2 fruit fly cellular contexts compared by ENCODE assay signal in the genomic region with DNA sequence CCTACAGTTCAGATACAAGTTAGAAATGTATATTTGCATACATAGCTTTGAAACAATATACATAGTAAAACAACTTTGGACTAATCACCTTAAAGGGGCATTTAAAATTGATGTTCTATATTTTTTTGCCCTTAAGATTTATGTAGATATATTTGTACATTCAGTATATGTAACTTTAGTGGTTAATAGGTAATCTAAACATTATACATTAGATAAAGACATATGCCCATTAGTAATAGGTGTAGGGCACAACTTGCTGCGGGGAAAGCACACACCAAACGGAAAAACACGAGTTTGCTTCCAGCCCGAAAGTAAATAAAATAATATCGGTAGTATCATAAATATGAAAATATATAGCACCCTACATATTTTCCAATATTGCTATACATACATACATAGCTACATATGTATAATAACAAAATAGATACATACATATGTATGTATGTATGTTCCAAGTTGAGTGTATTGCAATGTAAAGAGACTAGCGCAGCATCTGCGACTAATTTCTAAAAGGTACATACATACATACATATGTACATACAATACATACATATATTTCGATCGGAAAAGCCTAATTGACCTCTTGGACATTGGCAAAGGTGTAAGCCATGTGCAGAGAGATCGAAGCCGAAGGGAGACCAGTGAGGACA.
TF ChIP-seq lines count a peak whose summit lies in the region.

CG43736 (plus strand) TSS at position 600 of the 650 bp plus-strand sequence.

TF ChIP-seq in whole organism, embryonic, 481 proteins besides CTCF, POLR2A, EP300 and RAD21 (continued from another document and continues in another):
- TF ChIP-seq CG2116 (GFP tag; optimal IDR thresholded peaks at IDR 0.05; lab: Kevin White, UChicago) (peak; percentile 69), nmo (GFP tag; optimal IDR thresholded peaks at IDR 0.05; lab: Kevin White, UChicago) (peak; percentile 98), Nf-YC (tag; optimal IDR thresholded peaks at IDR 0.05; lab: Kevin White, UChicago) (peak; percentile 90), CG7987 (GFP tag; optimal IDR thresholded peaks at IDR 0.05; lab: Kevin White, UChicago) (peak; percentile 85), CG8089 (GFP tag; optimal IDR thresholded peaks at IDR 0.05; lab: Kevin White, UChicago) (peak; percentile 90), tio (GFP tag; optimal IDR thresholded peaks at IDR 0.05; lab: Kevin White, UChicago) (peak; percentile 93), CG9932 (GFP tag; IDR thresholded peaks at IDR 0.05; lab: Robert Waterston, UW) (peak; percentile 83), CG1792 (GFP tag; optimal IDR thresholded peaks at IDR 0.05; lab: Kevin White, UChicago) (peak; percentile 86), Gug (GFP tag; IDR thresholded peaks at IDR 0.05; lab: Robert Waterston, UW) (peak; percentile 86), Abd-B (GFP tag; optimal IDR thresholded peaks at IDR 0.05; lab: Kevin White, UChicago) (peak; percentile 96), CG12942 (GFP tag; optimal IDR thresholded peaks at IDR 0.05; lab: Kevin White, UChicago) (peak; percentile 91), ham (GFP tag; IDR thresholded peaks at IDR 0.05; lab: Robert Waterston, UW) (peak; percentile 53; the same call in 1 of the 2 replicates), Doc2 (GFP tag; IDR thresholded peaks at IDR 0.05; lab: Robert Waterston, UW) (0 out of 2 replicates have a peak, but pooled peaks have one; percentile 39), CG1024 (GFP tag; IDR thresholded peaks at IDR 0.05; lab: Robert Waterston, UW) (peak; percentile 65), sima (GFP tag; optimal IDR thresholded peaks at IDR 0.05; lab: Kevin White, UChicago) (peak; percentile 45), HHEX (GFP tag; optimal IDR thresholded peaks at IDR 0.05; lab: Kevin White, UChicago) (peak; percentile 96), stwl (tag; optimal IDR thresholded peaks at IDR 0.05; lab: Kevin White, UChicago) (peak; percentile 26), B-H2 (GFP tag; optimal IDR thresholded peaks at IDR 0.05; lab: Kevin White, UChicago) (peak; percentile 92), NFAT (GFP tag; IDR thresholded peaks at IDR 0.05; lab: Robert Waterston, UW) (peak; percentile 68; the same call in 1 of the 2 replicates), CG17829 (tag; optimal IDR thresholded peaks at IDR 0.05; lab: Kevin White, UChicago) (peak; percentile 97), CG6175 (GFP tag; IDR thresholded peaks at IDR 0.05; lab: Robert Waterston, UW) (peak; percentile 77; the same call in 2 of the 3 replicates), sqz (GFP tag; optimal IDR thresholded peaks at IDR 0.05; lab: Kevin White, UChicago) (peak; percentile 59), Lhr (GFP tag; optimal IDR thresholded peaks at IDR 0.05; lab: Kevin White, UChicago) (peak; percentile 84), Mrtf (GFP tag; IDR thresholded peaks at IDR 0.05; lab: Robert Waterston, UW) (peak; percentile 87), otp (GFP tag; IDR thresholded peaks at IDR 0.05; lab: Robert Waterston, UW) (peak; percentile 82), nerfin-1 (tag; optimal IDR thresholded peaks at IDR 0.05; lab: Kevin White, UChicago) (peak; percentile 96), Hr3 (GFP tag; optimal IDR thresholded peaks at IDR 0.05; lab: Kevin White, UChicago) (peak; percentile 94), CG7786 (GFP tag; optimal IDR thresholded peaks at IDR 0.05; lab: Kevin White, UChicago) (peak; percentile 93), CG32772 (GFP tag; IDR thresholded peaks at IDR 0.05; lab: Robert Waterston, UW) (peak; percentile 80), Dref (GFP tag; IDR thresholded peaks at IDR 0.05; lab: Robert Waterston, UW) (no peak), CG11247 (GFP tag; IDR thresholded peaks at IDR 0.05; lab: Robert Waterston, UW) (peak; percentile 77), CG15696 (tag; optimal IDR thresholded peaks at IDR 0.05; lab: Kevin White, UChicago) (peak; percentile 92), slp2 (GFP tag; optimal IDR thresholded peaks at IDR 0.05; lab: Kevin White, UChicago) (peak; percentile 92), D19B (GFP tag; optimal IDR thresholded peaks at IDR 0.05; lab: Kevin White, UChicago) (peak; percentile 92), CG7745 (tag; optimal IDR thresholded peaks at IDR 0.05; lab: Kevin White, UChicago) (no peak), CG18011 (GFP tag; optimal IDR thresholded peaks at IDR 0.05; lab: Kevin White, UChicago) (peak; percentile 70), gt (GFP tag; IDR thresholded peaks at IDR 0.05; lab: Robert Waterston, UW) (peak; percentile 74), CG6791 (GFP tag; IDR thresholded peaks at IDR 0.05; lab: Robert Waterston, UW; ENCODE audit: partially characterized antibody) (no peak), CG12659 (GFP tag; optimal IDR thresholded peaks at IDR 0.05; lab: Kevin White, UChicago) (peak; percentile 97), sd (tag; optimal IDR thresholded peaks at IDR 0.05; lab: Kevin White, UChicago) (peak; percentile 60), CG4282 (GFP tag; optimal IDR thresholded peaks at IDR 0.05; lab: Kevin White, UChicago) (peak; percentile 53), Side (GFP tag; optimal IDR thresholded peaks at IDR 0.05; lab: Kevin White, UChicago) (peak; percentile 91), p53 (GFP tag; optimal IDR thresholded peaks at IDR 0.05; lab: Kevin White, UChicago) (peak; percentile 59), Doc3 (GFP tag; IDR thresholded peaks at IDR 0.05; lab: Robert Waterston, UW; ENCODE audit: partially characterized antibody) (no peak), CG31388 (GFP tag; optimal IDR thresholded peaks at IDR 0.05; lab: Kevin White, UChicago) (peak; percentile 85), ems (GFP tag; optimal IDR thresholded peaks at IDR 0.05; lab: Kevin White, UChicago) (peak; percentile 93), Antp (GFP tag; optimal IDR thresholded peaks at IDR 0.05; lab: Kevin White, UChicago) (peak; percentile 88), hbn (GFP tag; IDR thresholded peaks at IDR 0.05; lab: Robert Waterston, UW; ENCODE audit: partially characterized antibody) (no peak), sens-2 (GFP tag; IDR thresholded peaks at IDR 0.05; lab: Robert Waterston, UW) (peak; percentile 59; the same call in 1 of the 2 replicates), CG30403 (GFP tag; optimal IDR thresholded peaks at IDR 0.05; lab: Kevin White, UChicago) (peak; percentile 97), CG11723 (GFP tag; optimal IDR thresholded peaks at IDR 0.05; lab: Kevin White, UChicago) (peak; percentile 91), HLH3B (GFP tag; IDR thresholded peaks at IDR 0.05; lab: Robert Waterston, UW) (peak; percentile 89), Dip2 (GFP tag; IDR thresholded peaks at IDR 0.05; lab: Robert Waterston, UW) (peak; percentile 41; the same call in 1 of the 2 replicates), CG13894 (tag; optimal IDR thresholded peaks at IDR 0.05; lab: Kevin White, UChicago) (peak; percentile 92), pan (optimal IDR thresholded peaks at IDR 0.05; lab: Kevin White, UChicago) (no peak), pan (GFP tag; optimal IDR thresholded peaks at IDR 0.05 in 1 of 2, IDR thresholded peaks at IDR 0.05 in 1 of 2) (peak in 1 of 2 experiments; percentile 90), Kr (GFP tag; optimal IDR thresholded peaks at IDR 0.05; lab: Kevin White, UChicago) (no peak), CG9797 (GFP tag; optimal IDR thresholded peaks at IDR 0.05; lab: Kevin White, UChicago) (peak; percentile 35), CG11398 (GFP tag; optimal IDR thresholded peaks at IDR 0.05; lab: Kevin White, UChicago) (peak; percentile 85), Sry-β (GFP tag; optimal IDR thresholded peaks at IDR 0.05; lab: Kevin White, UChicago) (peak; percentile 63)

TF ChIP-seq in whole organism, prepupa, 60 proteins besides CTCF, POLR2A, EP300 and RAD21 (continued from another document):
- TF ChIP-seq lz (GFP tag; optimal IDR thresholded peaks at IDR 0.05; lab: Kevin White, UChicago) (peak; percentile 94), topi (GFP tag; optimal IDR thresholded peaks at IDR 0.05; lab: Kevin White, UChicago) (peak; percentile 96), achi (GFP tag; optimal IDR thresholded peaks at IDR 0.05; lab: Kevin White, UChicago) (peak; percentile 94), OdsH (GFP tag; optimal IDR thresholded peaks at IDR 0.05; lab: Kevin White, UChicago) (peak; percentile 95), esn (GFP tag; optimal IDR thresholded peaks at IDR 0.05; lab: Kevin White, UChicago) (peak; percentile 96), CG6808 (GFP tag; optimal IDR thresholded peaks at IDR 0.05; lab: Kevin White, UChicago) (peak; percentile 94), Eip78C (GFP tag; lab: Kevin White, UChicago) (peak; percentile 99), CG11762 (GFP tag; optimal IDR thresholded peaks at IDR 0.05; lab: Kevin White, UChicago; ENCODE audit: insufficient read depth) (peak; percentile 90), CG32006 (GFP tag; optimal IDR thresholded peaks at IDR 0.05; lab: Kevin White, UChicago) (peak; percentile 98), CG4318 (GFP tag; optimal IDR thresholded peaks at IDR 0.05; lab: Kevin White, UChicago) (peak; percentile 96), CG34406 (GFP tag; optimal IDR thresholded peaks at IDR 0.05; lab: Kevin White, UChicago) (peak; percentile 90), Smox (GFP tag; optimal IDR thresholded peaks at IDR 0.05; lab: Kevin White, UChicago) (peak; percentile 94), fkh (GFP tag; optimal IDR thresholded peaks at IDR 0.05; lab: Kevin White, UChicago) (peak; percentile 73)
